Worm (Caenorhabditis elegans) whole organism, midembryonic: ENCODE results near the gene ttr-19.

ENCODE experiments used
- cog-1 ChIP-seq: sonication (generic microtip); optimal IDR thresholded peaks from 2 replicates; lab custom pipeline; 2016; ENCODE audit warnings: missing genetic modification characterization, missing compliant biosample characterization
- flt-1 ChIP-seq: fragments of 200-800 bp; sonication (Bioruptor generic); IDR thresholded peaks from 2 replicates; pipeline ENCODE4 v1.3.6; 2022; ENCODE audit warnings: missing genetic modification characterization, missing compliant biosample characterization
- klf-2 ChIP-seq: fragments of 200-800 bp; sonication (Bioruptor generic); conservative IDR thresholded peaks from 2 replicates; pipeline ENCODE4 v1.3.6; 2022; ENCODE audit warnings: missing genetic modification reagents, missing genetic modification characterization, missing compliant biosample characterization
- med-1 ChIP-seq: sonication (generic microtip); optimal IDR thresholded peaks from 2 replicates; lab custom pipeline; 2017; ENCODE audit warnings: missing genetic modification characterization, mild to moderate bottlenecking, missing compliant biosample characterization, antibody characterized with exemption, missing genetic modification reagents; ENCODE audit not compliant: insufficient read depth
- tab-1 ChIP-seq: fragments of 200-800 bp; sonication (Bioruptor generic); IDR thresholded peaks from 2 replicates; pipeline ENCODE4 v1.3.6; 2022; ENCODE audit warnings: missing genetic modification characterization, missing compliant biosample characterization
- ztf-29 ChIP-seq: fragments of 200-800 bp; sonication (Bioruptor generic); IDR thresholded peaks from 2 replicates; pipeline ENCODE4 v1.3.6; 2022; ENCODE audit warnings: missing genetic modification reagents, missing genetic modification characterization, missing compliant biosample characterization

- TF ChIP-seq tab-1 (GFP tag; lab: Robert Waterston, UW) (no peak), ztf-29 (GFP tag; lab: Robert Waterston, UW) (no peak), flt-1 (GFP tag; lab: Robert Waterston, UW) (no peak), med-1 (GFP tag; lab: Kevin White, UChicago) (no peak), klf-2 (no peak), cog-1 (tag; lab: Kevin White, UChicago) (no peak)
Measured at ce11 chrV:10229222-10229879, 2.1 kb upstream of the ttr-19 start, which contains the start of the genes pyt-1 and fipr-7.
